Worm (Caenorhabditis elegans) whole organism, early embryonic: ENCODE results near the gene rars-1.

Source experiments
- B0310.2 ChIP-seq: sonication (generic microtip); optimal IDR thresholded peaks from 2 replicates; lab custom pipeline; 2016; ENCODE audit warnings: mild to moderate bottlenecking, missing genetic modification characterization, missing compliant biosample characterization
- F13C5.2 ChIP-seq: sonication (generic microtip); optimal IDR thresholded peaks from 2 replicates; lab custom pipeline; 2017; ENCODE audit warnings: mild to moderate bottlenecking, missing genetic modification characterization, inconsistent platforms, missing compliant biosample characterization
- aly-1 ChIP-seq: sonication (generic microtip); optimal IDR thresholded peaks from 2 replicates; lab custom pipeline; 2016; ENCODE audit warnings: missing genetic modification characterization, missing compliant biosample characterization
- ama-1 ChIP-seq: fragments of 150-350 bp; optimal IDR thresholded peaks from 2 replicates; lab custom pipeline; 2014
- ceh-13 ChIP-seq: fragments of 200-800 bp; sonication (Bioruptor generic); optimal IDR thresholded peaks from 2 replicates; lab custom pipeline; 2018; ENCODE audit warnings: mild to moderate bottlenecking, missing genetic modification characterization, missing compliant biosample characterization
- ceh-36 ChIP-seq: sonication (generic microtip); optimal IDR thresholded peaks from 2 replicates; lab custom pipeline; 2016; ENCODE audit warnings: missing genetic modification characterization, inconsistent platforms, missing compliant biosample characterization
- ets-7 ChIP-seq: sonication (generic microtip); optimal IDR thresholded peaks from 2 replicates; lab custom pipeline; 2016; ENCODE audit warnings: missing genotype, missing genetic modification characterization, missing compliant biosample characterization
- flt-1 ChIP-seq: fragments of 200-800 bp; sonication (Bioruptor generic); IDR thresholded peaks from 2 replicates; pipeline ENCODE4 v1.3.6; 2022; ENCODE audit warnings: missing genetic modification characterization, missing compliant biosample characterization
- hmbx-1 ChIP-seq: sonication (generic microtip); optimal IDR thresholded peaks from 2 replicates; lab custom pipeline; 2016; ENCODE audit warnings: mild to moderate bottlenecking, missing genetic modification characterization, missing compliant biosample characterization
- hmg-4 ChIP-seq: fragments of 200-800 bp; sonication (Bioruptor generic); optimal IDR thresholded peaks from 2 replicates; lab custom pipeline; 2018; ENCODE audit warnings: mild to moderate bottlenecking, missing genetic modification characterization, missing compliant biosample characterization
- hnd-1 ChIP-seq: sonication (generic microtip); optimal IDR thresholded peaks from 2 replicates; lab custom pipeline; 2016; ENCODE audit warnings: missing genetic modification characterization, missing compliant biosample characterization
- sea-1 ChIP-seq: fragments of 200-800 bp; sonication (Bioruptor generic); conservative IDR thresholded peaks from 2 replicates; pipeline ENCODE4 v1.3.6; 2022; ENCODE audit warnings: missing genetic modification characterization, missing compliant biosample characterization
- tbx-11 ChIP-seq: fragments of 200-800 bp; sonication (Bioruptor generic); IDR thresholded peaks from 2 replicates; pipeline ENCODE4 v1.3.6; 2022; ENCODE audit warnings: missing genetic modification characterization, missing compliant biosample characterization
- tbx-37 ChIP-seq: fragments of 200-800 bp; sonication (Bioruptor generic); conservative IDR thresholded peaks from 2 replicates; pipeline ENCODE4 v1.3.6; 2022; ENCODE audit warnings: missing genetic modification reagents, missing genetic modification characterization, missing compliant biosample characterization

DNA sequence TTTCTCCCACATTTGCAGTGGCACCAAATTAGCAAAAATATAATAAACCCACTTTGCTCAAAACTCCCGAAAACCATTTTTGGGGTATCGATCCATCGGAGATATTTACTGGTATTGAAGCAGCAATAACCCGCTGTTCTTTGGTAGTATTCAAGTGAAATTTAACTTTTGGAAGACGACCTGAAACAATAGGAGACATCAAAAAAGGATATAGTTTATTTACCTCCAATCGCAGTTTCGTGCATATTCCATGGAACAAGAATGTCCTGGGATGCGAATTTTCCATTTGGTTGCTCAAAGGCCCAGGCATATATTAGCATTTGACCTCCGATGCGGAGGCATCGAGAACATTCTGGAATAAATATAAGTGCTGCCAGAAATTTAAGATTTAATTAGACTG is 43.6 kb downstream of the rars-1 start:
- no peak for TF ChIP-seq ceh-13 (GFP tag; lab: Kevin White, UChicago)
- no peak for TF ChIP-seq F13C5.2 (tag; lab: Kevin White, UChicago)
- TF ChIP-seq B0310.2 (tag; lab: Kevin White, UChicago) = no peak
- no peak for TF ChIP-seq hmg-4 (GFP tag; lab: Kevin White, UChicago)
- TF ChIP-seq hnd-1 = no peak
- TF ChIP-seq ama-1 (lab: Kevin White, UChicago) = no peak
- TF ChIP-seq ceh-36 (tag; lab: Kevin White, UChicago) = no peak
- no peak for TF ChIP-seq flt-1 (GFP tag; lab: Robert Waterston, UW)
- TF ChIP-seq aly-1 = no peak
- no peak for TF ChIP-seq ets-7
- no peak for TF ChIP-seq sea-1 (GFP tag; lab: Robert Waterston, UW)
- no peak for TF ChIP-seq hmbx-1 (tag; lab: Kevin White, UChicago)
- TF ChIP-seq tbx-37 = no peak
- no peak for TF ChIP-seq tbx-11
